Worm (Caenorhabditis elegans): ENCODE measurements around the gene F41B4.1.
A peak's percentile ranks its signal among the peaks of the same experiment; 100 is the strongest.

F41B4.1 gene

ce11 chrX:6836065-6836527 lies 10.4 kb upstream of the F41B4.1 start, which contains the start of gene F41B4.3:
Gene F41B4.3 (minus strand): TSS chrX:6836115.
- TF ChIP-seq pros-1 (tag; optimal IDR thresholded peaks at IDR 0.05) (no peak), C38D4.7 (GFP tag; optimal IDR thresholded peaks at IDR 0.05) (no peak), ceh-6 (GFP tag; optimal IDR thresholded peaks at IDR 0.05) (no peak), ceh-18 (tag; optimal IDR thresholded peaks at IDR 0.05) (no peak), dve-1 (tag; optimal IDR thresholded peaks at IDR 0.05) (no peak), pag-3 (tag; optimal IDR thresholded peaks at IDR 0.05; ENCODE audit: borderline replicate concordance) (no peak), sdc-2 (tag; optimal IDR thresholded peaks at IDR 0.05) (no peak), ceh-22 (tag; optimal IDR thresholded peaks at IDR 0.05) (no peak), ceh-30 (tag; optimal IDR thresholded peaks at IDR 0.05) (no peak), elt-2 (tag; optimal IDR thresholded peaks at IDR 0.05) (no peak), ttx-3 (tag; optimal IDR thresholded peaks at IDR 0.05) (no peak), unc-42 (tag; optimal IDR thresholded peaks at IDR 0.05) (no peak), ceh-48 (tag; optimal IDR thresholded peaks at IDR 0.05) (no peak)

- TF ChIP-seq madf-2 (tag; optimal IDR thresholded peaks at IDR 0.05), result no peak
- no peak for TF ChIP-seq syd-9 (tag; optimal IDR thresholded peaks at IDR 0.05)
- TF ChIP-seq pat-9 (tag; optimal IDR thresholded peaks at IDR 0.05), result no peak
- no peak for TF ChIP-seq C08G9.2 (tag; optimal IDR thresholded peaks at IDR 0.05)
- TF ChIP-seq fkh-10 (GFP tag; optimal IDR thresholded peaks at IDR 0.05), result no peak
- no peak for TF ChIP-seq hlh-6 (tag; optimal IDR thresholded peaks at IDR 0.05)
- TF ChIP-seq npax-4 (tag; optimal IDR thresholded peaks at IDR 0.05), result no peak
- no peak for TF ChIP-seq pha-2 (tag; optimal IDR thresholded peaks at IDR 0.05)
- TF ChIP-seq elt-4 (tag; optimal IDR thresholded peaks at IDR 0.05), result no peak
- no peak for TF ChIP-seq che-1 (tag; optimal IDR thresholded peaks at IDR 0.05)
- no peak for TF ChIP-seq ceh-18 (tag; optimal IDR thresholded peaks at IDR 0.05)
- no peak for TF ChIP-seq ama-1 (optimal IDR thresholded peaks at IDR 0.05)
- no peak for TF ChIP-seq ceh-48 (tag; optimal IDR thresholded peaks at IDR 0.05)
Measured at ce11 chrX:6835166-6835565, 9.5 kb upstream of the F41B4.1 start, which contains the start of gene F41B4.2. Gene F41B4.2 (minus strand): TSS chrX:6835266.

ce11 chrX:6823218-6823979 lies 2.3 kb downstream of the F41B4.1 start, which contains the start of gene gei-15:
Gene gei-15 (minus strand): TSS chrX:6823268.
- TF ChIP-seq madf-2 (tag; optimal IDR thresholded peaks at IDR 0.05) (no peak), ceh-18 (tag; optimal IDR thresholded peaks at IDR 0.05) (peak; percentile 7)

- TF ChIP-seq unc-3 (GFP tag; conservative IDR thresholded peaks at IDR 0.05), result no peak
- no peak for TF ChIP-seq unc-3 (tag; optimal IDR thresholded peaks at IDR 0.05)
- no peak for TF ChIP-seq lin-11 (tag; optimal IDR thresholded peaks at IDR 0.05)
- no peak for TF ChIP-seq ceh-30 (tag; optimal IDR thresholded peaks at IDR 0.05)
- no peak for TF ChIP-seq ttx-3 (tag; optimal IDR thresholded peaks at IDR 0.05)
- TF ChIP-seq hlh-30 (tag; optimal IDR thresholded peaks at IDR 0.05; ENCODE audit: insufficient read depth), result no peak
- no peak for TF ChIP-seq ceh-31 (tag; optimal IDR thresholded peaks at IDR 0.05)
- TF ChIP-seq pha-4 (tag; optimal IDR thresholded peaks at IDR 0.05), result no peak
- TF ChIP-seq sox-4 (tag; optimal IDR thresholded peaks at IDR 0.05), result no peak
- TF ChIP-seq ref-2 (tag; optimal IDR thresholded peaks at IDR 0.05), result no peak
- no peak for TF ChIP-seq elt-4 (tag; optimal IDR thresholded peaks at IDR 0.05)
- no peak for TF ChIP-seq hlh-15 (tag; optimal IDR thresholded peaks at IDR 0.05)
- no peak for TF ChIP-seq odd-2 (tag; optimal IDR thresholded peaks at IDR 0.05)
- TF ChIP-seq pros-1 (tag; optimal IDR thresholded peaks at IDR 0.05), result no peak
- no peak for TF ChIP-seq ztf-16 (tag; optimal IDR thresholded peaks at IDR 0.05)
- no peak for TF ChIP-seq syd-9 (tag; optimal IDR thresholded peaks at IDR 0.05)
- TF ChIP-seq mec-3 (tag; optimal IDR thresholded peaks at IDR 0.05; ENCODE audit: borderline replicate concordance), result no peak
Measured at ce11 chrX:6822552-6822951, 3.1 kb downstream of the F41B4.1 start.

All from whole organism, late embryonic.